Worm (Caenorhabditis elegans) whole organism, L3 larva: Measurements from ENCODE around the gene T14G12.12.

Experiments used
- aly-2 ChIP-seq: fragments of 150-350 bp; optimal IDR thresholded peaks from 2 replicates; lab custom pipeline; 2014; ENCODE audit warnings: missing biosample characterization, missing genetic modification characterization
- ceh-82 ChIP-seq: fragments of 150-350 bp; optimal IDR thresholded peaks from 2 replicates; lab custom pipeline; 2014; ENCODE audit warnings: missing biosample characterization, missing genetic modification characterization
- elt-1 ChIP-seq: fragments of 150-350 bp; optimal IDR thresholded peaks from 2 replicates; lab custom pipeline; 2014; ENCODE audit warnings: missing biosample characterization, missing genetic modification characterization
- fkh-10 ChIP-seq: sonication (generic microtip); optimal IDR thresholded peaks from 2 replicates; lab custom pipeline; 2017; ENCODE audit warnings: missing biosample characterization, missing genetic modification reagents, missing genetic modification characterization
- lin-39 ChIP-seq: fragments of 150-350 bp; optimal IDR thresholded peaks from 2 replicates; lab custom pipeline; 2018; ENCODE audit warnings: missing biosample characterization, missing genetic modification reagents, missing genetic modification characterization
- mdl-1 ChIP-seq: fragments of 150-350 bp; optimal IDR thresholded peaks from 2 replicates; lab custom pipeline; 2014; ENCODE audit warnings: missing biosample characterization, missing genetic modification characterization
- nhr-12 ChIP-seq: fragments of 150-350 bp; optimal IDR thresholded peaks from 2 replicates; lab custom pipeline; 2014; ENCODE audit warnings: missing biosample characterization, missing genetic modification characterization
- nhr-237 ChIP-seq: fragments of 150-350 bp; optimal IDR thresholded peaks from 2 replicates; lab custom pipeline; 2014; ENCODE audit warnings: missing biosample characterization, missing genetic modification characterization
- nhr-25 ChIP-seq: sonication (generic microtip); optimal IDR thresholded peaks from 2 replicates; lab custom pipeline; 2017; ENCODE audit warnings: missing biosample characterization, missing genetic modification characterization
- pha-4 ChIP-seq: fragments of 150-350 bp; optimal IDR thresholded peaks from 2 replicates; lab custom pipeline; 2014; ENCODE audit warnings: missing biosample characterization, missing genetic modification reagents, missing genetic modification characterization
- pqm-1 ChIP-seq: fragments of 150-350 bp; optimal IDR thresholded peaks from 2 replicates; lab custom pipeline; 2017; ENCODE audit warnings: missing biosample characterization, missing genetic modification characterization, inconsistent platforms
- sea-2 ChIP-seq: fragments of 150-350 bp; sonication (generic microtip); optimal IDR thresholded peaks from 4 replicates; lab custom pipeline; 2014; ENCODE audit warnings: missing biosample characterization, missing genetic modification reagents, missing genetic modification characterization
- skn-1 ChIP-seq: fragments of 150-350 bp; optimal IDR thresholded peaks from 2 replicates; lab custom pipeline; 2014; ENCODE audit warnings: missing biosample characterization, missing genetic modification characterization

- no peak for TF ChIP-seq lin-39 (tag; lab: Kevin White, UChicago)
- no peak for TF ChIP-seq nhr-12 (tag; lab: Kevin White, UChicago)
- no peak for TF ChIP-seq pqm-1 (tag; lab: Kevin White, UChicago)
- TF ChIP-seq skn-1 (tag; lab: Kevin White, UChicago): no peak
- no peak for TF ChIP-seq fkh-10 (GFP tag; lab: Kevin White, UChicago)
- TF ChIP-seq aly-2: no peak
- TF ChIP-seq ceh-82 (tag; lab: Kevin White, UChicago): no peak
- no peak for TF ChIP-seq sea-2 (GFP tag; lab: Kevin White, UChicago)
- TF ChIP-seq elt-1 (tag; lab: Kevin White, UChicago): no peak
- TF ChIP-seq nhr-25 (tag; lab: Kevin White, UChicago): no peak
- TF ChIP-seq pha-4 (tag; lab: Kevin White, UChicago): no peak
- no peak for TF ChIP-seq nhr-237 (tag; lab: Kevin White, UChicago)
- no peak for TF ChIP-seq mdl-1
Observed at ce11 chrX:3752443-3752842, 5.9 kb downstream of the T14G12.12 start.
